Worm (Caenorhabditis elegans): ENCODE measurements around the gene adh-5.

DNA sequence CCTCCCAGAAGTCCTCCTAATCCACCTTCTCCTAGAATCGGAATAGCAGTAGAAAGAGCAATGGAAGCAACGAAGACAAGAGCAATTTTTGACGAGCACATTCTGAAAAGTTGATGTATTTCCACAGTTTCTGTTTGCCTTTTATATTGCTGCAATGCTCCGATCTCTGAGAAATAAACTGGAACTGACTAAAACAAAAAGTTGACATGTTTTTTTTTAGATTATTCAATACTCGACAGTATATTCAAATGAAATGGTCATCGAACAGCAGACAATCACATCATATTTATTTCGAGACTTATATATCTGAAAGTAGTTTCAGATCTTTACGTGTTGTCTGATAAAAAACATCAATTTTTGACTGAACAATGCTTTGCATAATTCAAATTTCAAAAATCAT is 21.2 kb upstream of the adh-5 start, which contains the start of gene srlf-21:
- TF ChIP-seq flt-1 (GFP tag; IDR thresholded peaks at IDR 0.05) (no peak), klf-2 (GFP tag; conservative IDR thresholded peaks at IDR 0.05) (no peak), T22C8.4 (GFP tag; IDR thresholded peaks at IDR 0.05) (no peak), cog-1 (tag; optimal IDR thresholded peaks at IDR 0.05) (no peak), med-1 (GFP tag; optimal IDR thresholded peaks at IDR 0.05; ENCODE audit: insufficient read depth) (no peak)
